Fruit fly (Drosophila melanogaster) whole organism, embryonic: Measurements from ENCODE around the gene CG15170.

Experiments
- Asciz ChIP-seq: fragments of 200-800 bp; sonication (Bioruptor generic); optimal IDR thresholded peaks from 2 replicates; lab custom pipeline; 2017; ENCODE audit warnings: missing biosample characterization, mild to moderate bottlenecking, missing genetic modification characterization, missing genetic modification reagents
- CG10267 ChIP-seq: fragments of 200-800 bp; sonication (Bioruptor generic); optimal IDR thresholded peaks from 2 replicates; lab custom pipeline; 2018; ENCODE audit warnings: missing biosample characterization, mild to moderate bottlenecking, missing genetic modification characterization, moderate library complexity
- CG10654 ChIP-seq: fragments of 200-800 bp; sonication (Bioruptor generic); optimal IDR thresholded peaks from 2 replicates; lab custom pipeline; 2016; ENCODE audit warnings: missing biosample characterization, missing genetic modification characterization
- CG11695 ChIP-seq: fragments of 200-800 bp; sonication (Bioruptor generic); IDR thresholded peaks from 3 replicates; pipeline ENCODE4 v1.3.6; 2022; ENCODE audit warnings: missing biosample characterization, missing genetic modification characterization
- CG12104 ChIP-seq: fragments of 200-800 bp; sonication (Bioruptor generic); optimal IDR thresholded peaks from 3 replicates; lab custom pipeline; 2016; ENCODE audit warnings: missing biosample characterization, missing genetic modification characterization
- CG12391 ChIP-seq: fragments of 200-800 bp; sonication (Bioruptor generic); optimal IDR thresholded peaks from 3 replicates; lab custom pipeline; 2018; ENCODE audit warnings: missing biosample characterization, mild to moderate bottlenecking, missing genetic modification characterization, moderate library complexity
- CG14014 ChIP-seq: fragments of 200-800 bp; sonication (Bioruptor generic); IDR thresholded peaks from 2 replicates; pipeline ENCODE4 v1.3.6; 2022; ENCODE audit warnings: missing biosample characterization, missing genetic modification characterization
- CG14667 ChIP-seq: fragments of 200-800 bp; sonication (Bioruptor generic); IDR thresholded peaks from 2 replicates; pipeline ENCODE4 v1.3.6; 2022; ENCODE audit warnings: missing biosample characterization, missing genetic modification characterization
- CG17186 ChIP-seq: fragments of 200-800 bp; sonication (Bioruptor generic); optimal IDR thresholded peaks from 3 replicates; lab custom pipeline; 2017; ENCODE audit warnings: missing biosample characterization, missing genetic modification reagents, missing genetic modification characterization
- CG1792 ChIP-seq: fragments of 200-800 bp; sonication (Bioruptor generic); optimal IDR thresholded peaks from 2 replicates; lab custom pipeline; 2016; ENCODE audit warnings: missing biosample characterization, missing genetic modification characterization
- CG18619 ChIP-seq: fragments of 200-800 bp; sonication (Bioruptor generic); optimal IDR thresholded peaks from 3 replicates; lab custom pipeline; 2017; ENCODE audit warnings: missing biosample characterization, mild to moderate bottlenecking, missing genetic modification characterization
- CG34376 ChIP-seq: fragments of 200-800 bp; sonication (Bioruptor generic); optimal IDR thresholded peaks from 2 replicates; lab custom pipeline; 2018; ENCODE audit warnings: missing biosample characterization, mild to moderate bottlenecking, missing genetic modification characterization
- CG3847 ChIP-seq: fragments of 200-800 bp; sonication (Bioruptor generic); IDR thresholded peaks from 2 replicates; pipeline ENCODE4 v1.3.6; 2022; ENCODE audit warnings: missing biosample characterization, missing genetic modification characterization
- CG4617 ChIP-seq: fragments of 200-800 bp; sonication (Bioruptor generic); optimal IDR thresholded peaks from 3 replicates; lab custom pipeline; 2016; ENCODE audit warnings: missing biosample characterization, missing genetic modification characterization, borderline replicate concordance
- CG4730 ChIP-seq: fragments of 200-800 bp; sonication (Bioruptor generic); IDR thresholded peaks from 2 replicates; pipeline ENCODE4 v1.3.6; 2022; ENCODE audit warnings: missing biosample characterization, missing genetic modification characterization
- CG5953 ChIP-seq: fragments of 200-800 bp; sonication (Bioruptor generic); IDR thresholded peaks from 2 replicates; pipeline ENCODE4 v1.3.6; 2022; ENCODE audit warnings: missing biosample characterization, missing genetic modification characterization
- CG6854 ChIP-seq: fragments of 200-800 bp; sonication (Bioruptor generic); optimal IDR thresholded peaks from 3 replicates; lab custom pipeline; 2017; ENCODE audit warnings: missing biosample characterization, mild to moderate bottlenecking, missing genetic modification characterization
- CG7372 ChIP-seq: fragments of 200-800 bp; sonication (Bioruptor generic); IDR thresholded peaks from 2 replicates; pipeline ENCODE4 v1.3.6; 2022; ENCODE audit warnings: missing biosample characterization, missing genetic modification characterization
- CG7963 ChIP-seq: fragments of 200-800 bp; sonication (Bioruptor generic); IDR thresholded peaks from 3 replicates; pipeline ENCODE4 v1.3.6; 2022; ENCODE audit warnings: missing biosample characterization, missing genetic modification characterization; ENCODE audit not compliant: partially characterized antibody
- CG8388 ChIP-seq: fragments of 200-800 bp; sonication (Bioruptor generic); optimal IDR thresholded peaks from 2 replicates; lab custom pipeline; 2019; ENCODE audit warnings: missing biosample characterization, mild to moderate bottlenecking, missing genetic modification characterization, moderate library complexity
- Chrac-16 ChIP-seq: fragments of 200-800 bp; sonication (Bioruptor generic); optimal IDR thresholded peaks from 3 replicates; lab custom pipeline; 2016; ENCODE audit warnings: missing biosample characterization, missing genetic modification characterization
- Deaf1 ChIP-seq: fragments of 200-800 bp; optimal IDR thresholded peaks from 3 replicates; lab custom pipeline; 2019; ENCODE audit warnings: missing biosample characterization, mild to moderate bottlenecking, missing genetic modification characterization, moderate library complexity
- Dref ChIP-seq: fragments of 200-800 bp; sonication (Bioruptor generic); IDR thresholded peaks from 2 replicates; pipeline ENCODE4 v1.3.6; 2022; ENCODE audit warnings: missing biosample characterization, missing genetic modification characterization
- Ets65A ChIP-seq: fragments of 200-800 bp; sonication (Bioruptor generic); peaks from one replicate; lab custom pipeline; 2016; ENCODE audit warnings: missing biosample characterization, missing genetic modification characterization
- Fer1 ChIP-seq: fragments of 200-800 bp; sonication (Bioruptor generic); optimal IDR thresholded peaks from 2 replicates; lab custom pipeline; 2017; ENCODE audit warnings: missing biosample characterization, mild to moderate bottlenecking, missing genetic modification characterization
- H15 ChIP-seq: fragments of 200-800 bp; sonication (Bioruptor generic); IDR thresholded peaks from 3 replicates; pipeline ENCODE4 v1.3.6; 2022; ENCODE audit warnings: missing biosample characterization, missing genetic modification characterization
- Hand ChIP-seq: fragments of 200-800 bp; sonication (Bioruptor generic); optimal IDR thresholded peaks from 2 replicates; lab custom pipeline; 2017; ENCODE audit warnings: mild to moderate bottlenecking, missing biosample characterization, missing genetic modification reagents, missing genetic modification characterization
- Hsf ChIP-seq: fragments of 200-800 bp; sonication (Bioruptor generic); optimal IDR thresholded peaks from 3 replicates; lab custom pipeline; 2016; ENCODE audit warnings: missing biosample characterization, missing genetic modification characterization
- Max ChIP-seq: fragments of 200-800 bp; sonication (Bioruptor generic); optimal IDR thresholded peaks from 2 replicates; lab custom pipeline; 2016; ENCODE audit warnings: missing biosample characterization, mild to moderate bottlenecking, missing genetic modification characterization
- NC2α ChIP-seq: fragments of 200-800 bp; sonication (Bioruptor generic); optimal IDR thresholded peaks from 2 replicates; lab custom pipeline; 2016; ENCODE audit warnings: missing biosample characterization, missing genetic modification characterization
- Pdp1 ChIP-seq, 2 experiments: fragments of 200-800 bp; sonication (Bioruptor generic); optimal IDR thresholded peaks; 3 replicates each; lab custom pipeline; 2016; ENCODE audit warnings: missing biosample characterization in 2 of 2, missing genetic modification characterization in 2 of 2, mild to moderate bottlenecking in 1 of 2, moderate library complexity in 1 of 2
- Ravus ChIP-seq: fragments of 200-800 bp; sonication (Bioruptor generic); IDR thresholded peaks from 2 replicates; pipeline ENCODE4 v1.3.6; 2022; ENCODE audit warnings: missing biosample characterization, missing genetic modification characterization
- Sry-δ ChIP-seq: fragments of 200-800 bp; sonication (Bioruptor generic); optimal IDR thresholded peaks from 2 replicates; lab custom pipeline; 2016; ENCODE audit warnings: missing biosample characterization, missing genetic modification characterization
- Ssrp ChIP-seq: fragments of 200-800 bp; sonication (Bioruptor generic); optimal IDR thresholded peaks from 2 replicates; lab custom pipeline; 2018; ENCODE audit warnings: missing biosample characterization, mild to moderate bottlenecking, missing genetic modification characterization, moderate library complexity
- Stat92E ChIP-seq, 3 experiments: fragments of >200 bp in 2 of 3; fragments of 200-800 bp in 1 of 3; sonication (Bioruptor generic) in 1 of 3; optimal IDR thresholded peaks; 2 replicates each; lab custom pipeline; 2017 to 2019; ENCODE audit warnings: missing biosample characterization in 3 of 3, missing genetic modification characterization in 3 of 3, mild to moderate bottlenecking in 1 of 3, moderate library complexity in 1 of 3
- Xrp1 ChIP-seq: fragments of 200-800 bp; sonication (Bioruptor generic); IDR thresholded peaks from 2 replicates; pipeline ENCODE4 v1.3.6; 2022; ENCODE audit warnings: missing biosample characterization, missing genetic modification characterization
- ac ChIP-seq: fragments of 200-800 bp; sonication (Bioruptor generic); optimal IDR thresholded peaks from 3 replicates; lab custom pipeline; 2017; ENCODE audit warnings: missing biosample characterization, mild to moderate bottlenecking, missing genetic modification characterization
- ase ChIP-seq: fragments of 200-800 bp; sonication (Bioruptor generic); IDR thresholded peaks from 3 replicates; pipeline ENCODE4 v1.3.6; 2022; ENCODE audit warnings: missing biosample characterization, missing genetic modification characterization
- caup ChIP-seq: fragments of 200-800 bp; sonication (Bioruptor generic); optimal IDR thresholded peaks from 3 replicates; lab custom pipeline; 2017; ENCODE audit warnings: missing biosample characterization, mild to moderate bottlenecking, missing genetic modification characterization, moderate library complexity; ENCODE audit not compliant: severe bottlenecking
- dmrt11E ChIP-seq: fragments of 200-800 bp; sonication (Bioruptor generic); optimal IDR thresholded peaks from 3 replicates; lab custom pipeline; 2018; ENCODE audit warnings: missing biosample characterization, mild to moderate bottlenecking, missing genetic modification characterization, moderate library complexity
- ftz-f1 ChIP-seq: fragments of 200-800 bp; sonication (Bioruptor generic); optimal IDR thresholded peaks from 2 replicates; lab custom pipeline; 2016; ENCODE audit warnings: missing biosample characterization, missing genetic modification characterization
- hbn ChIP-seq: fragments of 200-800 bp; sonication (Bioruptor generic); IDR thresholded peaks from 2 replicates; pipeline ENCODE4 v1.3.6; 2022; ENCODE audit warnings: missing biosample characterization, missing genetic modification characterization; ENCODE audit not compliant: partially characterized antibody
- ind ChIP-seq: fragments of 200-800 bp; sonication (Bioruptor generic); optimal IDR thresholded peaks from 3 replicates; lab custom pipeline; 2016; ENCODE audit warnings: missing biosample characterization, missing genetic modification characterization
- kah ChIP-seq: fragments of 200-800 bp; sonication (Bioruptor generic); optimal IDR thresholded peaks from 2 replicates; lab custom pipeline; 2018; ENCODE audit warnings: missing biosample characterization, mild to moderate bottlenecking, missing genetic modification characterization
- odd ChIP-seq: fragments of 200-800 bp; sonication (Bioruptor generic); optimal IDR thresholded peaks from 2 replicates; lab custom pipeline; 2017; ENCODE audit warnings: missing biosample characterization, mild to moderate bottlenecking, missing genetic modification characterization
- prd ChIP-seq, 3 experiments: fragments of >200 bp in 2 of 3; fragments of 200-800 bp in 1 of 3; sonication (Bioruptor generic) in 1 of 3; optimal IDR thresholded peaks in 2 of 3; IDR thresholded peaks in 1 of 3; 2 replicates in 2 of 3; 3 replicates in 1 of 3; pipeline versions ENCODE4 v1.3.6 to Lab custom; 2017 to 2022; ENCODE audit warnings: missing biosample characterization in 1 of 3, missing genetic modification characterization in 1 of 3
- sug ChIP-seq: fragments of 200-800 bp; optimal IDR thresholded peaks from 2 replicates; lab custom pipeline; 2019; ENCODE audit warnings: missing biosample characterization, mild to moderate bottlenecking, missing genetic modification characterization, moderate library complexity
- trem ChIP-seq: fragments of 200-800 bp; optimal IDR thresholded peaks from 3 replicates; lab custom pipeline; 2019; ENCODE audit warnings: missing biosample characterization, mild to moderate bottlenecking, missing genetic modification characterization, moderate library complexity
- vfl ChIP-seq: fragments of 200-800 bp; sonication (Bioruptor generic); optimal IDR thresholded peaks from 2 replicates; lab custom pipeline; 2016; ENCODE audit warnings: missing biosample characterization, missing genetic modification characterization

Gene CG15170

DNA sequence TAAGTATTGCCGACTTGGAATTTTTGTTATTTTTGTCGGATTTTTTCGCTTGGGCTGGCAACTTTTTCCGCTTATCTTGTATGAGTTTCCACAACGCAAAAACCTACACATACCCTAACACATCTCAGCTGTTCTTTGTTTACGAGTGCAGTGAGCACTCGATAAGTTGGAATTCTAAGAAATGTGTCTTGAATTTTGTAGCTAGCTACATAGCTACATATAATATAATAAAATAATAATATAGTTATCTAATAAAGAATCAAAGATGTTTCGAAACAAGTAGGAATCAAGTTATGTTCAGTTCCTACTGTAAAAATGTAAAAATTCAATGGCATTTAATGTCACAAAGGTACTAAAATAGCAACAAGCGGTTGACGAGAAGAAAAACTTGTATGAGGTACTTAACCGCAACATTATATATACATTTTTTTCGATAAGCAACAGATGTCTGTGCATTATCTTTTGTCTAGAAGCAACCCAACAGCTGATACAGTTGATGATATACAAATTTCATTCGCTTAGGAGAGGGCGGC is 32.8 kb downstream of the CG15170 start, which contains the start of gene Bhmt (continued):
- TF ChIP-seq CG1792 = no peak
- peak; percentile 25; the same call in 1 of the 3 replicates for TF ChIP-seq ase
- peak; percentile 69 for TF ChIP-seq CG14014 (GFP tag; lab: Robert Waterston, UW)
- TF ChIP-seq CG4617 (GFP tag; lab: Kevin White, UChicago) = no peak
- no peak for TF ChIP-seq hbn (GFP tag; lab: Robert Waterston, UW)
- peak; percentile 59 for TF ChIP-seq sug (tag; lab: Kevin White, UChicago)
- TF ChIP-seq CG34376 = peak; percentile 43
- peak; percentile 22 for TF ChIP-seq Chrac-16 (GFP tag; lab: Kevin White, UChicago)
- peak; percentile 20 for TF ChIP-seq Max
- TF ChIP-seq ftz-f1 = no peak
- no peak for TF ChIP-seq NC2α (GFP tag; lab: Kevin White, UChicago)
- no peak for TF ChIP-seq Hsf (GFP tag; lab: Kevin White, UChicago)
- TF ChIP-seq CG8388 = peak; percentile 33
- peak; percentile 40; the same call in 1 of the 2 replicates for TF ChIP-seq CG7372 (GFP tag; lab: Robert Waterston, UW)
- no peak for TF ChIP-seq vfl (GFP tag; lab: Kevin White, UChicago)
- peak; percentile 33 for TF ChIP-seq trem (tag; lab: Kevin White, UChicago)
- TF ChIP-seq Pdp1 (GFP tag; optimal IDR thresholded peaks at IDR 0.05; lab: Kevin White, UChicago) = no peak
- peak; percentile 76 for TF ChIP-seq Fer1
- TF ChIP-seq CG18619 (GFP tag; lab: Kevin White, UChicago) = peak; percentile 63
- TF ChIP-seq CG10267 = peak; percentile 66
- peak; percentile 59 for TF ChIP-seq CG6854
- peak; percentile 56 for TF ChIP-seq CG14667
- TF ChIP-seq ac (GFP tag; lab: Kevin White, UChicago) = no peak
- no peak for TF ChIP-seq Deaf1 (tag; lab: Kevin White, UChicago)
- TF ChIP-seq CG5953 = no peak
- peak; percentile 65 for TF ChIP-seq CG12391 (tag; lab: Kevin White, UChicago)
- TF ChIP-seq CG17186 (GFP tag; lab: Kevin White, UChicago) = no peak
- peak; percentile 47 for TF ChIP-seq Ravus (GFP tag; lab: Robert Waterston, UW)
- no peak for TF ChIP-seq kah (GFP tag; lab: Kevin White, UChicago)
- TF ChIP-seq CG4730 = peak; percentile 42; the same call in 1 of the 2 replicates
- peak; percentile 74; the same call in 2 of the 3 replicates for TF ChIP-seq CG11695 (GFP tag; lab: Robert Waterston, UW)
- no peak for TF ChIP-seq Dref
- TF ChIP-seq Ssrp (tag; lab: Kevin White, UChicago) = peak; percentile 42
- no peak for TF ChIP-seq Sry-δ (GFP tag; lab: Kevin White, UChicago)
- no peak for TF ChIP-seq CG7963 (GFP tag; lab: Robert Waterston, UW)
- TF ChIP-seq Asciz (GFP tag; lab: Kevin White, UChicago) = peak; percentile 34
- peak; percentile 69 for TF ChIP-seq caup (GFP tag; lab: Kevin White, UChicago)
- TF ChIP-seq odd = peak; percentile 60
- peak; percentile 70 for TF ChIP-seq Xrp1 (GFP tag; lab: Robert Waterston, UW)
- peak; percentile 60 for TF ChIP-seq CG3847 (GFP tag; lab: Robert Waterston, UW)
- peak; percentile 52 for TF ChIP-seq Hand (GFP tag; lab: Kevin White, UChicago)
- peak; percentile 52; the same call in 1 of the 3 replicates for TF ChIP-seq H15 (GFP tag; lab: Robert Waterston, UW)
- TF ChIP-seq CG12104 (GFP tag; lab: Kevin White, UChicago) = peak; percentile 47
- no peak for TF ChIP-seq Stat92E (GFP tag; optimal IDR thresholded peaks at IDR 0.05; lab: Kevin White, UChicago)
- peak; percentile 44 for TF ChIP-seq Ets65A (GFP tag; lab: Kevin White, UChicago)
- TF ChIP-seq prd (optimal IDR thresholded peaks at IDR 0.05; lab: Kevin White, UChicago) = no peak
- peak; percentile 66 for TF ChIP-seq prd (GFP tag; IDR thresholded peaks at IDR 0.05; lab: Robert Waterston, UW)
- TF ChIP-seq CG10654 (GFP tag; lab: Kevin White, UChicago) = peak; percentile 52
- peak; percentile 9 for TF ChIP-seq dmrt11E (tag; lab: Kevin White, UChicago)
- TF ChIP-seq ind (GFP tag; lab: Kevin White, UChicago) = peak; percentile 62
